Fruit fly (Drosophila melanogaster) whole organism, embryonic: ENCODE results near the gene Rnf146.

Experiments
- Abd-B ChIP-seq: fragments of 200-800 bp; sonication (Bioruptor generic); optimal IDR thresholded peaks from 2 replicates; lab custom pipeline; 2018; ENCODE audit warnings: missing biosample characterization, mild to moderate bottlenecking, missing genetic modification characterization, moderate library complexity
- Adf1 ChIP-seq: fragments of 200-800 bp; sonication (Bioruptor generic); IDR thresholded peaks from 2 replicates; pipeline ENCODE4 v1.3.6; 2022; ENCODE audit warnings: missing biosample characterization, missing genetic modification characterization
- BEAF-32 ChIP-seq: fragments of 200-800 bp; sonication (Bioruptor generic); optimal IDR thresholded peaks from 3 replicates; lab custom pipeline; 2017; ENCODE audit warnings: missing biosample characterization, missing genetic modification characterization, mild to moderate bottlenecking, moderate library complexity, missing genetic modification reagents
- C15 ChIP-seq: fragments of 200-800 bp; sonication (Bioruptor generic); IDR thresholded peaks from 3 replicates; pipeline ENCODE4 v1.3.6; 2022; ENCODE audit warnings: missing biosample characterization, missing genetic modification characterization
- CG10147 ChIP-seq: fragments of 200-800 bp; sonication (Bioruptor generic); optimal IDR thresholded peaks from 2 replicates; lab custom pipeline; 2019; ENCODE audit warnings: missing biosample characterization, mild to moderate bottlenecking, missing genetic modification characterization, moderate library complexity
- CG11085 ChIP-seq: fragments of 200-800 bp; sonication (Bioruptor generic); IDR thresholded peaks from 2 replicates; pipeline ENCODE4 v1.3.6; 2022; ENCODE audit warnings: missing biosample characterization, missing genetic modification characterization
- CG11456 ChIP-seq: fragments of 200-800 bp; sonication (Bioruptor generic); IDR thresholded peaks from 3 replicates; pipeline ENCODE4 v1.3.6; 2022; ENCODE audit warnings: missing biosample characterization, missing genetic modification characterization
- CG12155 ChIP-seq: fragments of 200-800 bp; sonication (Bioruptor generic); optimal IDR thresholded peaks from 3 replicates; lab custom pipeline; 2016; ENCODE audit warnings: missing biosample characterization, missing genetic modification characterization
- CG12236 ChIP-seq: fragments of 200-800 bp; sonication (Bioruptor generic); optimal IDR thresholded peaks from 2 replicates; lab custom pipeline; 2016; ENCODE audit warnings: missing biosample characterization, missing genetic modification characterization
- CG12744 ChIP-seq: fragments of 200-800 bp; sonication (Bioruptor generic); optimal IDR thresholded peaks from 2 replicates; lab custom pipeline; 2016; ENCODE audit warnings: missing biosample characterization, missing genetic modification characterization
- CG13775 ChIP-seq: fragments of 200-800 bp; sonication (Bioruptor generic); optimal IDR thresholded peaks from 3 replicates; lab custom pipeline; 2017; ENCODE audit warnings: missing biosample characterization, mild to moderate bottlenecking, missing genetic modification characterization
- CG15696 ChIP-seq: fragments of 200-800 bp; sonication (Bioruptor generic); optimal IDR thresholded peaks from 2 replicates; lab custom pipeline; 2019; ENCODE audit warnings: missing biosample characterization, mild to moderate bottlenecking, missing genetic modification characterization, moderate library complexity
- CG18764 ChIP-seq: fragments of 200-800 bp; sonication (Bioruptor generic); optimal IDR thresholded peaks from 3 replicates; lab custom pipeline; 2016; ENCODE audit warnings: missing biosample characterization, missing genetic modification characterization
- CG30431 ChIP-seq: fragments of 200-800 bp; sonication (Bioruptor generic); optimal IDR thresholded peaks from 2 replicates; lab custom pipeline; 2017; ENCODE audit warnings: missing biosample characterization, missing genetic modification characterization
- CG5245 ChIP-seq: fragments of 200-800 bp; sonication (Bioruptor generic); optimal IDR thresholded peaks from 3 replicates; lab custom pipeline; 2016; ENCODE audit warnings: missing biosample characterization, missing genetic modification characterization
- CG6654 ChIP-seq: fragments of 200-800 bp; sonication (Bioruptor generic); optimal IDR thresholded peaks from 2 replicates; lab custom pipeline; 2017; ENCODE audit warnings: missing biosample characterization, mild to moderate bottlenecking, missing genetic modification characterization
- CG7357 ChIP-seq: fragments of 200-800 bp; sonication (Bioruptor generic); IDR thresholded peaks from 3 replicates; pipeline ENCODE4 v1.3.6; 2022; ENCODE audit warnings: missing biosample characterization, missing genetic modification characterization
- CHES-1-like ChIP-seq: fragments of 200-800 bp; sonication (Bioruptor generic); optimal IDR thresholded peaks from 2 replicates; lab custom pipeline; 2016; ENCODE audit warnings: missing biosample characterization, missing genetic modification characterization
- CoRest ChIP-seq: fragments of 200-800 bp; sonication (Bioruptor generic); optimal IDR thresholded peaks from 3 replicates; lab custom pipeline; 2018; ENCODE audit warnings: missing biosample characterization, mild to moderate bottlenecking, missing genetic modification characterization, moderate library complexity
- D19B ChIP-seq: fragments of 200-800 bp; sonication (Bioruptor generic); optimal IDR thresholded peaks from 2 replicates; lab custom pipeline; 2017; ENCODE audit warnings: missing biosample characterization, mild to moderate bottlenecking, missing genetic modification characterization
- Deaf1 ChIP-seq: fragments of 200-800 bp; optimal IDR thresholded peaks from 3 replicates; lab custom pipeline; 2019; ENCODE audit warnings: missing biosample characterization, mild to moderate bottlenecking, missing genetic modification characterization, moderate library complexity
- Dip2 ChIP-seq: fragments of 200-800 bp; sonication (Bioruptor generic); IDR thresholded peaks from 2 replicates; pipeline ENCODE4 v1.3.6; 2022; ENCODE audit warnings: missing biosample characterization, missing genetic modification characterization
- Dref ChIP-seq: fragments of 200-800 bp; sonication (Bioruptor generic); IDR thresholded peaks from 2 replicates; pipeline ENCODE4 v1.3.6; 2022; ENCODE audit warnings: missing biosample characterization, missing genetic modification characterization
- Eip74EF ChIP-seq, 2 experiments: fragments of 200-800 bp in 1 of 2; fragments of >200 bp in 1 of 2; sonication (Bioruptor generic) in 1 of 2; optimal IDR thresholded peaks; 2 replicates each; lab custom pipeline; 2017 to 2019; ENCODE audit warnings: missing biosample characterization in 2 of 2, missing genetic modification characterization in 2 of 2, mild to moderate bottlenecking in 1 of 2, moderate library complexity in 1 of 2
- Ets97D ChIP-seq: fragments of 200-800 bp; sonication (Bioruptor generic); optimal IDR thresholded peaks from 3 replicates; lab custom pipeline; 2016; ENCODE audit warnings: missing biosample characterization, missing genetic modification characterization
- H2.0 ChIP-seq: fragments of 200-800 bp; sonication (Bioruptor generic); IDR thresholded peaks from 2 replicates; pipeline ENCODE4 v1.3.6; 2022; ENCODE audit warnings: missing biosample characterization, missing genetic modification characterization
- Hey ChIP-seq: fragments of 200-800 bp; sonication (Bioruptor generic); optimal IDR thresholded peaks from 3 replicates; lab custom pipeline; 2018; ENCODE audit warnings: missing biosample characterization, mild to moderate bottlenecking, missing genetic modification characterization
- HmgD ChIP-seq: fragments of 200-800 bp; sonication (Bioruptor generic); optimal IDR thresholded peaks from 3 replicates; lab custom pipeline; 2016; ENCODE audit warnings: missing biosample characterization, missing genetic modification characterization
- HmgZ ChIP-seq: fragments of 200-800 bp; sonication (Bioruptor generic); optimal IDR thresholded peaks from 2 replicates; lab custom pipeline; 2018; ENCODE audit warnings: missing biosample characterization, mild to moderate bottlenecking, missing genetic modification characterization
- Hmx ChIP-seq: fragments of 200-800 bp; sonication (Bioruptor generic); optimal IDR thresholded peaks from 2 replicates; lab custom pipeline; 2016; ENCODE audit warnings: missing biosample characterization, missing genetic modification characterization
- Lim3 ChIP-seq: fragments of 200-800 bp; sonication (Bioruptor generic); IDR thresholded peaks from 2 replicates; pipeline ENCODE4 v1.3.6; 2022; ENCODE audit warnings: missing biosample characterization, missing genetic modification characterization
- MBD-R2 ChIP-seq: fragments of 200-800 bp; sonication (Bioruptor generic); IDR thresholded peaks from 2 replicates; pipeline ENCODE4 v1.3.6; 2022; ENCODE audit warnings: missing biosample characterization, missing genetic modification characterization
- al ChIP-seq: fragments of 200-800 bp; sonication (Bioruptor generic); IDR thresholded peaks from 2 replicates; pipeline ENCODE4 v1.3.6; 2022; ENCODE audit warnings: missing biosample characterization, missing genetic modification characterization
- ap ChIP-seq: fragments of 200-800 bp; sonication (Bioruptor generic); IDR thresholded peaks from 2 replicates; pipeline ENCODE4 v1.3.6; 2022; ENCODE audit warnings: missing biosample characterization, missing genetic modification characterization
- bowl ChIP-seq: fragments of 200-800 bp; sonication (Bioruptor generic); IDR thresholded peaks from 2 replicates; pipeline ENCODE4 v1.3.6; 2022; ENCODE audit warnings: missing biosample characterization, missing genetic modification characterization
- cas ChIP-seq: fragments of 200-800 bp; sonication (Bioruptor generic); IDR thresholded peaks from 2 replicates; pipeline ENCODE4 v1.3.6; 2022; ENCODE audit warnings: missing biosample characterization, missing genetic modification characterization
- chm ChIP-seq: fragments of 200-800 bp; sonication (Bioruptor generic); IDR thresholded peaks from 2 replicates; pipeline ENCODE4 v1.3.6; 2022; ENCODE audit warnings: missing biosample characterization, missing genetic modification characterization
- da ChIP-seq: fragments of 200-800 bp; sonication (Bioruptor generic); optimal IDR thresholded peaks from 2 replicates; lab custom pipeline; 2016; ENCODE audit warnings: missing biosample characterization, missing genetic modification characterization
- gsb-n ChIP-seq: fragments of 200-800 bp; sonication (Bioruptor generic); optimal IDR thresholded peaks from 3 replicates; lab custom pipeline; 2018; ENCODE audit warnings: missing biosample characterization, mild to moderate bottlenecking, missing genetic modification characterization
- ken ChIP-seq: fragments of 200-800 bp; sonication (Bioruptor generic); IDR thresholded peaks from 3 replicates; pipeline ENCODE4 v1.3.6; 2022; ENCODE audit warnings: missing biosample characterization, missing genetic modification characterization
- lilli ChIP-seq: fragments of 200-800 bp; sonication (Bioruptor generic); optimal IDR thresholded peaks from 3 replicates; lab custom pipeline; 2016; ENCODE audit warnings: missing biosample characterization, missing genetic modification characterization
- lmd ChIP-seq: fragments of 200-800 bp; sonication (Bioruptor generic); IDR thresholded peaks from 2 replicates; pipeline ENCODE4 v1.3.6; 2022; ENCODE audit warnings: missing biosample characterization, missing genetic modification characterization
- nerfin-1 ChIP-seq: fragments of 200-800 bp; sonication (Bioruptor generic); optimal IDR thresholded peaks from 3 replicates; lab custom pipeline; 2019; ENCODE audit warnings: missing biosample characterization, mild to moderate bottlenecking, missing genetic modification characterization, moderate library complexity
- pho ChIP-seq: fragments of 200-800 bp; sonication (Bioruptor generic); optimal IDR thresholded peaks from 2 replicates; lab custom pipeline; 2016; ENCODE audit warnings: missing biosample characterization, missing genetic modification characterization
- pnt ChIP-seq: fragments of 200-800 bp; sonication (Bioruptor generic); optimal IDR thresholded peaks from 3 replicates; lab custom pipeline; 2016; ENCODE audit warnings: missing biosample characterization, missing genetic modification characterization
- salm ChIP-seq: fragments of 200-800 bp; sonication (Bioruptor generic); optimal IDR thresholded peaks from 2 replicates; lab custom pipeline; 2018; ENCODE audit warnings: missing biosample characterization, mild to moderate bottlenecking, missing genetic modification characterization
- ssp ChIP-seq: fragments of 200-800 bp; sonication (Bioruptor generic); IDR thresholded peaks from 2 replicates; pipeline ENCODE4 v1.3.6; 2022; ENCODE audit warnings: missing biosample characterization, missing genetic modification characterization
- tgo ChIP-seq: fragments of 200-800 bp; sonication (Bioruptor generic); IDR thresholded peaks from 3 replicates; pipeline ENCODE4 v1.3.6; 2022; ENCODE audit warnings: missing biosample characterization, missing genetic modification characterization
- usp ChIP-seq: fragments of >200 bp; optimal IDR thresholded peaks from 2 replicates; lab custom pipeline; 2017; ENCODE audit warnings: missing biosample characterization, missing genetic modification characterization
- vvl ChIP-seq: fragments of 200-800 bp; sonication (Bioruptor generic); IDR thresholded peaks from 2 replicates; pipeline ENCODE4 v1.3.6; 2022; ENCODE audit warnings: missing biosample characterization, missing genetic modification characterization
- z ChIP-seq: fragments of 200-800 bp; sonication (Bioruptor generic); IDR thresholded peaks from 3 replicates; pipeline ENCODE4 v1.3.6; 2022; ENCODE audit warnings: missing biosample characterization, missing genetic modification characterization
- zen2 ChIP-seq: fragments of 200-800 bp; sonication (Bioruptor generic); IDR thresholded peaks from 3 replicates; pipeline ENCODE4 v1.3.6; 2022; ENCODE audit warnings: missing biosample characterization, missing genetic modification characterization; ENCODE audit not compliant: partially characterized antibody

Rnf146 gene

dm6 chr3L:19687200-19687687 is 44.6 kb upstream of the Rnf146 start, which contains the start of the genes CG8765 and Gbeta76C (continued):
- TF ChIP-seq Hey (tag; lab: Kevin White, UChicago), result no peak
- TF ChIP-seq Eip74EF (GFP tag; optimal IDR thresholded peaks at IDR 0.05; lab: Kevin White, UChicago), result no peak
- TF ChIP-seq CG13775 (GFP tag; lab: Kevin White, UChicago), result no peak
- TF ChIP-seq CG7357 (GFP tag; lab: Robert Waterston, UW), result no peak
- no peak for TF ChIP-seq CG10147 (GFP tag; lab: Kevin White, UChicago)
- no peak for TF ChIP-seq salm (tag; lab: Kevin White, UChicago)
- 0 out of 2 replicates have a peak, but pooled peaks have one; percentile 20 for TF ChIP-seq cas (GFP tag; lab: Robert Waterston, UW)
- no peak for TF ChIP-seq tgo (GFP tag; lab: Robert Waterston, UW)
- peak; percentile 76 for TF ChIP-seq HmgD (GFP tag; lab: Kevin White, UChicago)
- TF ChIP-seq ssp (GFP tag; lab: Robert Waterston, UW), result no peak
- no peak for TF ChIP-seq usp (GFP tag; lab: Kevin White, UChicago)
- no peak for TF ChIP-seq bowl (GFP tag; lab: Robert Waterston, UW)
- peak; percentile 13 for TF ChIP-seq Abd-B (GFP tag; lab: Kevin White, UChicago)
- TF ChIP-seq al (GFP tag; lab: Robert Waterston, UW), result no peak
- TF ChIP-seq Dip2 (GFP tag; lab: Robert Waterston, UW), result no peak
- TF ChIP-seq nerfin-1 (tag; lab: Kevin White, UChicago), result peak; percentile 18
- no peak for TF ChIP-seq gsb-n (tag; lab: Kevin White, UChicago)
- TF ChIP-seq CHES-1-like, result peak; percentile 80
- TF ChIP-seq pho, result peak; percentile 50
- TF ChIP-seq CoRest, result peak; percentile 38
- TF ChIP-seq ken, result 0 out of 3 replicates have a peak, but pooled peaks have one; percentile 44
- peak; percentile 64 for TF ChIP-seq CG12744 (GFP tag; lab: Kevin White, UChicago)
- TF ChIP-seq CG12236 (GFP tag; lab: Kevin White, UChicago), result no peak
- peak; percentile 51 for TF ChIP-seq Dref (GFP tag; lab: Robert Waterston, UW)
- no peak for TF ChIP-seq Adf1 (GFP tag; lab: Robert Waterston, UW)
- no peak for TF ChIP-seq CG11085 (GFP tag; lab: Robert Waterston, UW)
- TF ChIP-seq Lim3 (GFP tag; lab: Robert Waterston, UW), result no peak
- TF ChIP-seq H2.0 (GFP tag; lab: Robert Waterston, UW), result no peak
- TF ChIP-seq Deaf1 (tag; lab: Kevin White, UChicago), result no peak
- no peak for TF ChIP-seq CG30431 (GFP tag; lab: Kevin White, UChicago)
- TF ChIP-seq da (GFP tag; lab: Kevin White, UChicago), result no peak
- TF ChIP-seq vvl (GFP tag; lab: Robert Waterston, UW), result peak; percentile 60
- TF ChIP-seq z (GFP tag; lab: Robert Waterston, UW), result peak; percentile 27; the same call in 1 of the 3 replicates
- TF ChIP-seq Hmx (GFP tag; lab: Kevin White, UChicago), result no peak
- no peak for TF ChIP-seq ap (GFP tag; lab: Robert Waterston, UW)
- peak; percentile 5 for TF ChIP-seq CG18764 (GFP tag; lab: Kevin White, UChicago)
- TF ChIP-seq Ets97D (GFP tag; lab: Kevin White, UChicago), result peak; percentile 92
- TF ChIP-seq CG11456 (GFP tag; lab: Robert Waterston, UW), result no peak
- TF ChIP-seq CG12155 (GFP tag; lab: Kevin White, UChicago), result peak; percentile 9
- peak; percentile 34 for TF ChIP-seq pnt (GFP tag; lab: Kevin White, UChicago)
- TF ChIP-seq MBD-R2, result peak; percentile 96
- no peak for TF ChIP-seq CG15696 (tag; lab: Kevin White, UChicago)
- peak; percentile 80 for TF ChIP-seq HmgZ
- TF ChIP-seq BEAF-32 (GFP tag; lab: Kevin White, UChicago), result peak; percentile 54
- peak; percentile 49 for TF ChIP-seq lilli (GFP tag; lab: Kevin White, UChicago)
- no peak; the same call in 2 of the 3 replicates for TF ChIP-seq zen2 (GFP tag; lab: Robert Waterston, UW)
- peak; percentile 17 for TF ChIP-seq CG5245
- TF ChIP-seq C15 (GFP tag; lab: Robert Waterston, UW), result no peak
- TF ChIP-seq lmd (GFP tag; lab: Robert Waterston, UW), result peak; percentile 31; the same call in 1 of the 2 replicates
- 0 out of 2 replicates have a peak, but pooled peaks have one; percentile 41 for TF ChIP-seq chm (GFP tag; lab: Robert Waterston, UW)
- no peak for TF ChIP-seq D19B
- TF ChIP-seq CG6654 (GFP tag; lab: Kevin White, UChicago), result no peak
